Worm (Caenorhabditis elegans) whole organism, L4 larva: ENCODE data around the gene sid-5.

Experiments
- R02D3.7 ChIP-seq: fragments of 150-350 bp; sonication (generic microtip); optimal IDR thresholded peaks from 3 replicates; lab custom pipeline; 2014; ENCODE audit warnings: missing biosample characterization, missing genetic modification characterization
- dmd-6 ChIP-seq: fragments of 200-800 bp; sonication (Bioruptor generic); IDR thresholded peaks from 2 replicates; pipeline ENCODE4 v1.3.6; 2022; ENCODE audit warnings: missing genetic modification reagents, missing genetic modification characterization, missing compliant biosample characterization
- nhr-76 ChIP-seq: fragments of 150-350 bp; optimal IDR thresholded peaks from 2 replicates; lab custom pipeline; 2014; ENCODE audit warnings: missing biosample characterization, missing genetic modification characterization
- ztf-11 ChIP-seq: fragments of 150-350 bp; optimal IDR thresholded peaks from 2 replicates; lab custom pipeline; 2014; ENCODE audit warnings: missing biosample characterization, missing genetic modification characterization

ce11 chrX:6865839-6866238 lies 38.7 kb upstream of the sid-5 start, which contains the start of gene odr-10:
- TF ChIP-seq ztf-11 (tag; lab: Kevin White, UChicago) (no peak), nhr-76 (tag; lab: Kevin White, UChicago) (no peak), dmd-6 (no peak), R02D3.7 (no peak)
